Fruit fly (Drosophila melanogaster): ENCODE measurements around the gene REPTOR.

REPTOR gene

dm6 chr3R:24567427-24567771 is 15.3 kb downstream of the REPTOR start (continued):
- no peak for TF ChIP-seq sc (optimal IDR thresholded peaks at IDR 0.05)
- peak; percentile 66 for TF ChIP-seq sc (GFP tag; optimal IDR thresholded peaks at IDR 0.05)
- TF ChIP-seq CG7357 (GFP tag; IDR thresholded peaks at IDR 0.05): peak; percentile 76
- TF ChIP-seq CG13624 (GFP tag; optimal IDR thresholded peaks at IDR 0.05): peak; percentile 98
- TF ChIP-seq corto (GFP tag; optimal IDR thresholded peaks at IDR 0.05): no peak
- TF ChIP-seq CG10209 (GFP tag; optimal IDR thresholded peaks at IDR 0.05): peak; percentile 88
- TF ChIP-seq bcd (GFP tag; optimal IDR thresholded peaks at IDR 0.05): peak; percentile 82
- TF ChIP-seq CG7372 (GFP tag; IDR thresholded peaks at IDR 0.05): peak; percentile 83
- peak; percentile 12; the same call in 1 of the 2 replicates for TF ChIP-seq gt (GFP tag; IDR thresholded peaks at IDR 0.05)
- TF ChIP-seq CoRest (tag; optimal IDR thresholded peaks at IDR 0.05): peak; percentile 90
- TF ChIP-seq Trl (optimal IDR thresholded peaks at IDR 0.05): no peak
- TF ChIP-seq Trl (GFP tag; optimal IDR thresholded peaks at IDR 0.05): peak; percentile 93
- TF ChIP-seq Eip74EF (GFP tag; optimal IDR thresholded peaks at IDR 0.05): peak in 1 of 2 experiments; percentile 84
- peak; percentile 85 for TF ChIP-seq CG11247 (GFP tag; IDR thresholded peaks at IDR 0.05)
- TF ChIP-seq CG10565 (GFP tag; optimal IDR thresholded peaks at IDR 0.05): peak; percentile 30
- peak; percentile 86 for TF ChIP-seq Fer3 (tag; optimal IDR thresholded peaks at IDR 0.05)
- TF ChIP-seq CG18011 (GFP tag; optimal IDR thresholded peaks at IDR 0.05): peak; percentile 73
- peak; percentile 59 for TF ChIP-seq CG16815 (GFP tag; optimal IDR thresholded peaks at IDR 0.05)
- TF ChIP-seq Bteb2 (GFP tag; optimal IDR thresholded peaks at IDR 0.05): peak; percentile 85
- TF ChIP-seq Pdp1 (GFP tag; optimal IDR thresholded peaks at IDR 0.05): peak; percentile 91 to 94
- TF ChIP-seq onecut (GFP tag; IDR thresholded peaks at IDR 0.05): peak; percentile 81
- peak; percentile 73 for TF ChIP-seq CG14965 (GFP tag; optimal IDR thresholded peaks at IDR 0.05; ENCODE audit: borderline replicate concordance)
- TF ChIP-seq ssp (GFP tag; IDR thresholded peaks at IDR 0.05): peak; percentile 79
- peak; percentile 87 for TF ChIP-seq CG11695 (GFP tag; IDR thresholded peaks at IDR 0.05)
- peak; percentile 88 for TF ChIP-seq Side (GFP tag; optimal IDR thresholded peaks at IDR 0.05)
- peak; percentile 83 for TF ChIP-seq CG31388 (GFP tag; optimal IDR thresholded peaks at IDR 0.05)
- TF ChIP-seq lola (GFP tag; optimal IDR thresholded peaks at IDR 0.05): peak in 1 of 3 experiments; percentile 58
- TF ChIP-seq ato (GFP tag; IDR thresholded peaks at IDR 0.05; ENCODE audit: partially characterized antibody): no peak
- peak; percentile 54 for TF ChIP-seq dmrt11E (tag; optimal IDR thresholded peaks at IDR 0.05)
- TF ChIP-seq nerfin-2 (GFP tag; IDR thresholded peaks at IDR 0.05; ENCODE audit: partially characterized antibody): no peak
- TF ChIP-seq unpg (GFP tag; optimal IDR thresholded peaks at IDR 0.05): peak; percentile 90
- peak; percentile 87 for TF ChIP-seq caup (GFP tag; optimal IDR thresholded peaks at IDR 0.05; ENCODE audit: severe bottlenecking)
- peak; percentile 85; the same call in 2 of the 3 replicates for TF ChIP-seq Mrtf (GFP tag; IDR thresholded peaks at IDR 0.05)
- peak; percentile 90 for TF ChIP-seq CG32532 (GFP tag; IDR thresholded peaks at IDR 0.05)
- TF ChIP-seq Dip2 (GFP tag; IDR thresholded peaks at IDR 0.05): no peak
- TF ChIP-seq sim (GFP tag; IDR thresholded peaks at IDR 0.05): peak; percentile 75; the same call in 1 of the 2 replicates
- TF ChIP-seq CG14667 (GFP tag; IDR thresholded peaks at IDR 0.05): no peak; the same call in 1 of the 2 replicates
- TF ChIP-seq Hr39 (optimal IDR thresholded peaks at IDR 0.05): no peak
- TF ChIP-seq CG16779 (GFP tag; IDR thresholded peaks at IDR 0.05): peak; percentile 75
- TF ChIP-seq tup (GFP tag; optimal IDR thresholded peaks at IDR 0.05): peak; percentile 69
- peak; percentile 81 for TF ChIP-seq CG12071 (GFP tag; optimal IDR thresholded peaks at IDR 0.05)
- peak; percentile 26 for TF ChIP-seq Spps (tag; optimal IDR thresholded peaks at IDR 0.05)
- peak; percentile 84 for TF ChIP-seq CG1602 (GFP tag; optimal IDR thresholded peaks at IDR 0.05)
- peak; percentile 89 for TF ChIP-seq her (GFP tag; optimal IDR thresholded peaks at IDR 0.05)
- TF ChIP-seq zfh1 (GFP tag; IDR thresholded peaks at IDR 0.05): peak; percentile 92
- peak; percentile 68 for TF ChIP-seq CG10959 (GFP tag; IDR thresholded peaks at IDR 0.05)
- TF ChIP-seq twi (tag; optimal IDR thresholded peaks at IDR 0.05): peak; percentile 60
- TF ChIP-seq CG5180 (GFP tag; optimal IDR thresholded peaks at IDR 0.05): peak; percentile 79
- TF ChIP-seq tin (GFP tag; optimal IDR thresholded peaks at IDR 0.05): peak; percentile 89
- no peak for TF ChIP-seq pita (GFP tag; optimal IDR thresholded peaks at IDR 0.05)
- TF ChIP-seq CG10979 (tag; optimal IDR thresholded peaks at IDR 0.05): peak; percentile 76
